Worm (Caenorhabditis elegans) whole organism, L3 larva: ENCODE measurements around the gene pitr-1.
A peak's percentile ranks its signal among the peaks of the same experiment; 100 is the strongest.

Experiments used
- ZK546.5 ChIP-seq: sonication (generic microtip); optimal IDR thresholded peaks from 2 replicates; lab custom pipeline; 2017; ENCODE audit warnings: missing biosample characterization, missing genetic modification characterization
- aly-2 ChIP-seq: fragments of 150-350 bp; optimal IDR thresholded peaks from 2 replicates; lab custom pipeline; 2014; ENCODE audit warnings: missing biosample characterization, missing genetic modification characterization
- ama-1 ChIP-seq: fragments of 150-350 bp; optimal IDR thresholded peaks from 2 replicates; lab custom pipeline; 2018
- ceh-16 ChIP-seq: sonication (generic microtip); optimal IDR thresholded peaks from 2 replicates; lab custom pipeline; 2017; ENCODE audit warnings: missing biosample characterization, missing genetic modification characterization
- ceh-28 ChIP-seq: fragments of 150-350 bp; optimal IDR thresholded peaks from 2 replicates; lab custom pipeline; 2014; ENCODE audit warnings: missing biosample characterization, missing genetic modification reagents, missing genetic modification characterization
- ceh-82 ChIP-seq: fragments of 150-350 bp; optimal IDR thresholded peaks from 2 replicates; lab custom pipeline; 2014; ENCODE audit warnings: missing biosample characterization, missing genetic modification characterization
- ceh-9 ChIP-seq: sonication (generic microtip); optimal IDR thresholded peaks from 2 replicates; lab custom pipeline; 2018; ENCODE audit warnings: missing biosample characterization, missing genetic modification characterization
- egl-27 ChIP-seq: sonication (generic microtip); optimal IDR thresholded peaks from 4 replicates; lab custom pipeline; 2017; ENCODE audit warnings: missing biosample characterization, missing genetic modification reagents, missing genetic modification characterization
- elt-1 ChIP-seq: fragments of 150-350 bp; optimal IDR thresholded peaks from 2 replicates; lab custom pipeline; 2014; ENCODE audit warnings: missing biosample characterization, missing genetic modification characterization
- elt-3 ChIP-seq, 3 experiments: fragments of 150-350 bp in 1 of 3; sonication (generic microtip) in 2 of 3; optimal IDR thresholded peaks; 2 replicates in 2 of 3; 4 replicates in 1 of 3; lab custom pipeline; 2014 to 2017; ENCODE audit warnings: missing biosample characterization in 3 of 3, missing genetic modification characterization in 3 of 3
- fkh-10 ChIP-seq: sonication (generic microtip); optimal IDR thresholded peaks from 2 replicates; lab custom pipeline; 2017; ENCODE audit warnings: missing biosample characterization, missing genetic modification reagents, missing genetic modification characterization
- hmg-11 ChIP-seq: sonication (generic microtip); optimal IDR thresholded peaks from 2 replicates; lab custom pipeline; 2016; ENCODE audit warnings: missing genetic modification characterization, missing compliant biosample characterization
- jun-1 ChIP-seq: fragments of 150-350 bp; optimal IDR thresholded peaks from 2 replicates; lab custom pipeline; 2014; ENCODE audit warnings: missing biosample characterization, missing genetic modification reagents, missing genetic modification characterization
- lin-15B ChIP-seq: fragments of 150-350 bp; optimal IDR thresholded peaks from 2 replicates; lab custom pipeline; 2014; ENCODE audit warnings: missing biosample characterization, missing genetic modification characterization
- lin-39 ChIP-seq: fragments of 150-350 bp; optimal IDR thresholded peaks from 2 replicates; lab custom pipeline; 2018; ENCODE audit warnings: missing biosample characterization, missing genetic modification reagents, missing genetic modification characterization
- lsy-12 ChIP-seq: sonication (generic microtip); optimal IDR thresholded peaks from 2 replicates; lab custom pipeline; 2016; ENCODE audit warnings: mild to moderate bottlenecking, missing genetic modification characterization, missing compliant biosample characterization
- mdl-1 ChIP-seq: fragments of 150-350 bp; optimal IDR thresholded peaks from 2 replicates; lab custom pipeline; 2014; ENCODE audit warnings: missing biosample characterization, missing genetic modification characterization
- mml-1 ChIP-seq: fragments of 150-350 bp; sonication (generic microtip); optimal IDR thresholded peaks from 3 replicates; lab custom pipeline; 2014; ENCODE audit warnings: missing biosample characterization, missing genetic modification characterization
- nfya-1 ChIP-seq: sonication (generic microtip); optimal IDR thresholded peaks from 2 replicates; lab custom pipeline; 2017; ENCODE audit warnings: missing genetic modification characterization, mild to moderate bottlenecking, missing compliant biosample characterization, antibody characterized with exemption, moderate library complexity; ENCODE audit not compliant: insufficient read depth
- nhr-23 ChIP-seq: fragments of 150-350 bp; optimal IDR thresholded peaks from 2 replicates; lab custom pipeline; 2014; ENCODE audit warnings: missing biosample characterization, missing genetic modification reagents, missing genetic modification characterization
- nhr-237 ChIP-seq: fragments of 150-350 bp; optimal IDR thresholded peaks from 2 replicates; lab custom pipeline; 2014; ENCODE audit warnings: missing biosample characterization, missing genetic modification characterization
- nhr-25 ChIP-seq: sonication (generic microtip); optimal IDR thresholded peaks from 2 replicates; lab custom pipeline; 2017; ENCODE audit warnings: missing biosample characterization, missing genetic modification characterization
- nhr-67 ChIP-seq: fragments of 150-350 bp; optimal IDR thresholded peaks from 2 replicates; lab custom pipeline; 2014; ENCODE audit warnings: missing biosample characterization, missing genetic modification characterization
- pha-4 ChIP-seq: fragments of 150-350 bp; optimal IDR thresholded peaks from 2 replicates; lab custom pipeline; 2014; ENCODE audit warnings: missing biosample characterization, missing genetic modification reagents, missing genetic modification characterization
- pqm-1 ChIP-seq: fragments of 150-350 bp; optimal IDR thresholded peaks from 2 replicates; lab custom pipeline; 2017; ENCODE audit warnings: missing biosample characterization, missing genetic modification characterization, inconsistent platforms
- skn-1 ChIP-seq: fragments of 150-350 bp; optimal IDR thresholded peaks from 2 replicates; lab custom pipeline; 2014; ENCODE audit warnings: missing biosample characterization, missing genetic modification characterization
- snpc-4 ChIP-seq: fragments of 150-350 bp; optimal IDR thresholded peaks from 2 replicates; lab custom pipeline; 2014; ENCODE audit warnings: missing biosample characterization, missing genetic modification characterization
- tbx-2 ChIP-seq: sonication (generic microtip); optimal IDR thresholded peaks from 2 replicates; lab custom pipeline; 2016; ENCODE audit warnings: mild to moderate bottlenecking, missing genetic modification characterization, missing compliant biosample characterization
- unc-39 ChIP-seq: sonication (generic microtip); optimal IDR thresholded peaks from 4 replicates; lab custom pipeline; 2017; ENCODE audit warnings: missing biosample characterization, missing genetic modification characterization
- unc-62 ChIP-seq: fragments of 150-350 bp; sonication (generic microtip); optimal IDR thresholded peaks from 4 replicates; lab custom pipeline; 2014; ENCODE audit warnings: missing biosample characterization, missing genetic modification reagents, missing genetic modification characterization
- zag-1 ChIP-seq: fragments of 150-350 bp; optimal IDR thresholded peaks from 2 replicates; lab custom pipeline; 2014; ENCODE audit warnings: missing biosample characterization, missing genetic modification characterization
- ztf-11 ChIP-seq: fragments of 150-350 bp; optimal IDR thresholded peaks from 2 replicates; lab custom pipeline; 2014; ENCODE audit warnings: missing biosample characterization, missing genetic modification characterization
- ztf-4 ChIP-seq: fragments of 150-350 bp; optimal IDR thresholded peaks from 2 replicates; lab custom pipeline; 2014; ENCODE audit warnings: missing biosample characterization, missing genetic modification characterization

pitr-1 gene

ce11 chrIV:7414163-7414562 lies 20.3 kb downstream of the pitr-1 start:
- TF ChIP-seq hmg-11 (tag; lab: Kevin White, UChicago), result no peak
- peak; percentile 96 for TF ChIP-seq fkh-10 (GFP tag; lab: Kevin White, UChicago)
- TF ChIP-seq, all 47 proteins: peak for 1

- TF ChIP-seq mdl-1 (no peak), tbx-2 (tag; lab: Kevin White, UChicago) (no peak), ceh-28 (no peak), ztf-11 (tag; lab: Kevin White, UChicago) (no peak), skn-1 (tag; lab: Kevin White, UChicago) (no peak), ceh-9 (tag; lab: Kevin White, UChicago) (no peak), ceh-16 (no peak), nhr-67 (no peak), elt-1 (tag; lab: Kevin White, UChicago) (no peak)
These were observed 24.9 kb downstream of the pitr-1 start, which contains the start of gene B0496.6 for ce11 chrIV:7418818-7419217. Gene B0496.6 (plus strand): TSS chrIV:7419118.

- TF ChIP-seq egl-27 (tag; lab: Kevin White, UChicago), result no peak
- no peak for TF ChIP-seq ceh-9 (tag; lab: Kevin White, UChicago)
- no peak for TF ChIP-seq unc-62 (GFP tag; lab: Kevin White, UChicago)
- no peak for TF ChIP-seq zag-1 (tag; lab: Kevin White, UChicago)
- TF ChIP-seq snpc-4 (tag; lab: Kevin White, UChicago), result no peak
- TF ChIP-seq lsy-12 (tag; lab: Kevin White, UChicago), result no peak
- TF ChIP-seq lin-39, result no peak
- no peak for TF ChIP-seq elt-3 (tag; optimal IDR thresholded peaks at IDR 0.05; lab: Kevin White, UChicago)
- TF ChIP-seq unc-39, result no peak
- no peak for TF ChIP-seq pha-4
- TF ChIP-seq ceh-82 (tag; lab: Kevin White, UChicago), result no peak
These were observed 27.0 kb downstream of the pitr-1 start, which contains the start of gene srtx-1 for ce11 chrIV:7420913-7421312. Gene srtx-1 (plus strand): TSS chrIV:7421213.

ce11 chrIV:7424198-7424597 lies 30.3 kb downstream of the pitr-1 start, which contains the start of gene unc-82:
Gene unc-82 (plus strand): TSS chrIV:7424498.
- no peak for TF ChIP-seq nhr-25 (tag; lab: Kevin White, UChicago)
- TF ChIP-seq ztf-4 (tag; lab: Kevin White, UChicago), result no peak
- TF ChIP-seq hmg-11 (tag; lab: Kevin White, UChicago), result no peak
- TF ChIP-seq elt-1 (tag; lab: Kevin White, UChicago), result no peak
- no peak for TF ChIP-seq unc-62 (GFP tag; lab: Kevin White, UChicago)
- TF ChIP-seq aly-2 (tag; lab: Kevin White, UChicago), result no peak

ce11 chrIV:7426055-7426454 lies 32.2 kb downstream of the pitr-1 start:
- no peak for TF ChIP-seq aly-2 (tag; lab: Kevin White, UChicago)
- TF ChIP-seq ceh-82 (tag; lab: Kevin White, UChicago), result no peak
- no peak for TF ChIP-seq pqm-1 (tag; lab: Kevin White, UChicago)
- TF ChIP-seq nhr-67, result no peak
- TF ChIP-seq mml-1 (tag; lab: Kevin White, UChicago), result no peak
- peak; percentile 7 for TF ChIP-seq nfya-1 (tag; lab: Kevin White, UChicago)
- no peak for TF ChIP-seq nhr-237 (tag; lab: Kevin White, UChicago)

ce11 chrIV:7428347-7428746 lies 34.5 kb downstream of the pitr-1 start:
- TF ChIP-seq hmg-11 (tag; lab: Kevin White, UChicago) (no peak), ama-1 (lab: Kevin White, UChicago) (no peak), ztf-11 (tag; lab: Kevin White, UChicago) (no peak), lin-15B (no peak), ceh-82 (tag; lab: Kevin White, UChicago) (no peak), unc-62 (GFP tag; lab: Kevin White, UChicago) (no peak), egl-27 (tag; lab: Kevin White, UChicago) (no peak), nhr-23 (no peak), nhr-67 (no peak), jun-1 (tag; lab: Kevin White, UChicago) (no peak), skn-1 (tag; lab: Kevin White, UChicago) (no peak), ceh-16 (no peak), nhr-25 (tag; lab: Kevin White, UChicago) (no peak), ceh-9 (tag; lab: Kevin White, UChicago) (no peak), ZK546.5 (tag; lab: Kevin White, UChicago) (no peak), lsy-12 (tag; lab: Kevin White, UChicago) (no peak), nfya-1 (tag; lab: Kevin White, UChicago) (no peak)
